Worm (Caenorhabditis elegans) whole organism, mixed stage, embryonic: Measurements from ENCODE around the gene nhr-88.
A peak's percentile ranks its signal among the peaks of the same experiment; 100 is the strongest.

ENCODE experiments used
- M03D4.4 ChIP-seq: sonication (generic microtip); optimal IDR thresholded peaks from 2 replicates; lab custom pipeline; 2017; ENCODE audit warnings: mild to moderate bottlenecking, missing genetic modification characterization, missing compliant biosample characterization
- blmp-1 ChIP-seq: fragments of 150-350 bp; optimal IDR thresholded peaks from 2 replicates; lab custom pipeline; 2014; ENCODE audit warnings: missing biosample characterization, missing genetic modification characterization
- ceh-39 ChIP-seq: fragments of 150-350 bp; optimal IDR thresholded peaks from 2 replicates; lab custom pipeline; 2014; ENCODE audit warnings: missing biosample characterization, missing genetic modification characterization
- ceh-43 ChIP-seq: fragments of 200-800 bp; sonication (Bioruptor generic); optimal IDR thresholded peaks from 2 replicates; lab custom pipeline; 2018; ENCODE audit warnings: mild to moderate bottlenecking, missing genetic modification characterization, moderate library complexity, missing compliant biosample characterization
- ces-1 ChIP-seq: fragments of 150-350 bp; optimal IDR thresholded peaks from 2 replicates; lab custom pipeline; 2014; ENCODE audit warnings: missing biosample characterization, missing genetic modification reagents, missing genetic modification characterization
- cnd-1 ChIP-seq: fragments of 200-800 bp; sonication (Bioruptor generic); optimal IDR thresholded peaks from 2 replicates; lab custom pipeline; 2018; ENCODE audit warnings: mild to moderate bottlenecking, missing genetic modification characterization, missing compliant biosample characterization
- drap-1 ChIP-seq: fragments of 200-800 bp; sonication (Bioruptor generic); optimal IDR thresholded peaks from 3 replicates; lab custom pipeline; 2018; ENCODE audit warnings: mild to moderate bottlenecking, missing genetic modification characterization, missing compliant biosample characterization
- elt-1 ChIP-seq: sonication (generic microtip); optimal IDR thresholded peaks from 2 replicates; lab custom pipeline; 2017; ENCODE audit warnings: missing genetic modification characterization, mild to moderate bottlenecking, missing compliant biosample characterization, antibody characterized with exemption, moderate library complexity, borderline replicate concordance; ENCODE audit not compliant: insufficient read depth
- elt-3 ChIP-seq: fragments of 150-350 bp; optimal IDR thresholded peaks from 2 replicates; lab custom pipeline; 2014; ENCODE audit warnings: missing biosample characterization, missing genetic modification characterization
- flh-1 ChIP-seq: fragments of 200-800 bp; sonication (Bioruptor generic); optimal IDR thresholded peaks from 2 replicates; lab custom pipeline; 2018; ENCODE audit warnings: mild to moderate bottlenecking, missing genetic modification characterization, moderate library complexity, missing compliant biosample characterization
- ham-2 ChIP-seq: fragments of 200-800 bp; sonication (Bioruptor generic); optimal IDR thresholded peaks from 2 replicates; lab custom pipeline; 2018; ENCODE audit warnings: mild to moderate bottlenecking, missing genetic modification characterization, missing compliant biosample characterization
- hlh-1 ChIP-seq: fragments of 150-350 bp; optimal IDR thresholded peaks from 2 replicates; lab custom pipeline; 2014; ENCODE audit warnings: missing biosample characterization, missing genetic modification reagents, missing genetic modification characterization
- lin-13 ChIP-seq: fragments of 150-350 bp; optimal IDR thresholded peaks from 2 replicates; lab custom pipeline; 2014; ENCODE audit warnings: missing biosample characterization, missing genetic modification characterization
- lin-32 ChIP-seq: fragments of 200-800 bp; sonication (Bioruptor generic); optimal IDR thresholded peaks from 2 replicates; lab custom pipeline; 2018; ENCODE audit warnings: mild to moderate bottlenecking, missing genetic modification characterization, missing compliant biosample characterization
- mep-1 ChIP-seq: fragments of 150-350 bp; optimal IDR thresholded peaks from 2 replicates; lab custom pipeline; 2017; ENCODE audit warnings: missing biosample characterization, missing genetic modification reagents, missing genetic modification characterization, inconsistent platforms
- mls-2 ChIP-seq: sonication (generic microtip); optimal IDR thresholded peaks from 2 replicates; lab custom pipeline; 2016; ENCODE audit warnings: mild to moderate bottlenecking, missing genetic modification characterization, moderate library complexity, missing compliant biosample characterization
- nhr-12 ChIP-seq: fragments of 150-350 bp; optimal IDR thresholded peaks from 2 replicates; lab custom pipeline; 2014; ENCODE audit warnings: missing biosample characterization, missing genetic modification characterization
- nhr-237 ChIP-seq: fragments of 150-350 bp; optimal IDR thresholded peaks from 2 replicates; lab custom pipeline; 2014; ENCODE audit warnings: missing biosample characterization, missing genetic modification characterization
- nhr-76 ChIP-seq: sonication (generic microtip); optimal IDR thresholded peaks from 2 replicates; lab custom pipeline; 2017; ENCODE audit warnings: missing biosample characterization, missing genetic modification characterization
- pha-4 ChIP-seq: fragments of 150-350 bp; optimal IDR thresholded peaks from 2 replicates; lab custom pipeline; 2018; ENCODE audit warnings: missing biosample characterization, missing genetic modification reagents, missing genetic modification characterization
- sem-2 ChIP-seq: fragments of 200-800 bp; sonication (Bioruptor generic); optimal IDR thresholded peaks from 2 replicates; lab custom pipeline; 2018; ENCODE audit warnings: mild to moderate bottlenecking, missing genetic modification characterization, missing compliant biosample characterization
- snpc-4 ChIP-seq: fragments of 150-350 bp; optimal IDR thresholded peaks from 2 replicates; lab custom pipeline; 2014; ENCODE audit warnings: missing biosample characterization, missing genetic modification characterization
- sptf-1 ChIP-seq: sonication (generic microtip); optimal IDR thresholded peaks from 2 replicates; lab custom pipeline; 2017; ENCODE audit warnings: mild to moderate bottlenecking, missing genetic modification characterization, moderate library complexity, missing compliant biosample characterization
- tbx-8 ChIP-seq: fragments of 200-800 bp; sonication (Bioruptor generic); optimal IDR thresholded peaks from 2 replicates; lab custom pipeline; 2018; ENCODE audit warnings: mild to moderate bottlenecking, missing genetic modification characterization, moderate library complexity, missing compliant biosample characterization
- unc-120 ChIP-seq: sonication (generic microtip); optimal IDR thresholded peaks from 2 replicates; lab custom pipeline; 2017; ENCODE audit warnings: missing genetic modification characterization, missing compliant biosample characterization; ENCODE audit not compliant: poor library complexity, severe bottlenecking
- unc-39 ChIP-seq: fragments of 150-350 bp; optimal IDR thresholded peaks from 2 replicates; lab custom pipeline; 2014; ENCODE audit warnings: missing biosample characterization, missing genetic modification characterization
- zip-8 ChIP-seq: fragments of 150-350 bp; optimal IDR thresholded peaks from 2 replicates; lab custom pipeline; 2014; ENCODE audit warnings: missing biosample characterization, missing genetic modification characterization
- ztf-11 ChIP-seq: fragments of 150-350 bp; optimal IDR thresholded peaks from 2 replicates; lab custom pipeline; 2014; ENCODE audit warnings: missing biosample characterization, missing genetic modification characterization

nhr-88 gene

DNA sequence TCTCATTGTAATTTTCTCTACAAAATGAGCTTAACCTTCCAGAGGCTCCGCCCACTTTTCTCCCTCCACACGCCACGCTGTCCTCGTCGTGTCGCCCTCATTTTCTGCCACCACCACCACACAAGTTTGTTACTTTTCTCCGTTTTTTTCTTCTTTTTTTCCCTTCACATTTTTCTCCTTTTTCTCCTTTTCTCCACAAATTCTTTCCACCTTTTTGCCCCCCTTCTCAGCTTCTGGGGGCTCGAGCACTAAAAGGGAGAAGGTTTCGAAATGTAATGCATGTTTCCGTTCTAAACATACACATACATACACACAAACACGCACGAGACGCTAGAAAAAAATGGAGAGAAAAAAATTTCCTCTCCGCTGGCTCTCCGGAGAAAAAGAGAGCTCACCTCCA is at the start of gene nhr-88:
Gene nhr-88 (plus strand): TSS at position 43 of the 400 bp plus-strand sequence.
- TF ChIP-seq sptf-1 (peak; percentile 8), mep-1 (tag; lab: Kevin White, UChicago) (no peak)

DNA sequence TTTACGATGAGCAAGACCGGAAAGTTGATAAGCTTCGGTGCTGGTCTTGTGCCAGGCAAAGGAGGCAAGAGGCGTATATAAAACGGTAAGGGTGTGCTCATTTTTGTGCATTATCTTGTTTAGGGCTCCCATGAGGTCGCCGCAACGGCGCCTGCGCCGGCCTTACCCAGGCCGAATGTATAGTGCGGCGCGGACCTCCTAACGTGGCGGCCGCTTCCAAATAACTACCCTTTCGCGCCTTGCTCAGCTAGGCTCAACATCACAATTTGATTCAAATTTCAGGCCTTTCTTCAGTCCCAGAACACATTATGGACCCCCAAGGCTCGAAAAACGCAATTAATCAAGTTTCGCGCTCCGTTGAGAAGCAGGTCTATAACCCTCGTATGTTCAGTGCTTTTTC is 48.9 kb upstream of the nhr-88 start, which contains the start of the genes ZK355.3 and ZK355.8:
Gene ZK355.3 (minus strand): TSS at position 101 of the 400 bp plus-strand sequence.
Gene ZK355.8 (plus strand): TSS at position 272 of the 400 bp plus-strand sequence.
- TF ChIP-seq nhr-12 (tag; lab: Kevin White, UChicago) (no peak), nhr-76 (no peak)

DNA sequence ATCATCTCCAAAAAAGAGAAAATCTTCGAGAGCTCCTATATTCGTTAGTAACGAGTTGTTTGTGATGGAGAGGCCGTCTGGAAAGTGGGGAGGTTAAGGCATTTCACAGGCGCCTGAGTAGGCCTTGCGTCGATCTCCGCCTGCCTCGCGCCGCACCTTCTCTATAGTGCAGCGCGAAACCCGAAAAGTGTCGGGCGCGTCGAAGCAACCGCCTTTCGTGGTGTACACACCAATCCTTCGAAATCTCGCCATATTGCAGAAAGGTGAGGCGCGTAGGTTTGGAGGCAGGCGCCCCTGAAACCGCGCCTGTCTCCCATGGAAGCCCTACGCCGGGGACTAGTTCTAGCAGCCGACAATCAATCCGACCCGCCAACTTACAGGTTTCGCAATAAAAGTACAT is 46.6 kb upstream of the nhr-88 start:
- TF ChIP-seq flh-1 (GFP tag; lab: Kevin White, UChicago) (no peak), snpc-4 (tag; lab: Kevin White, UChicago) (no peak), M03D4.4 (tag; lab: Kevin White, UChicago) (no peak), drap-1 (GFP tag; lab: Kevin White, UChicago) (no peak), lin-13 (tag; lab: Kevin White, UChicago) (no peak), elt-3 (tag; lab: Kevin White, UChicago) (no peak), hlh-1 (tag; lab: Kevin White, UChicago) (no peak), nhr-76 (no peak)

DNA sequence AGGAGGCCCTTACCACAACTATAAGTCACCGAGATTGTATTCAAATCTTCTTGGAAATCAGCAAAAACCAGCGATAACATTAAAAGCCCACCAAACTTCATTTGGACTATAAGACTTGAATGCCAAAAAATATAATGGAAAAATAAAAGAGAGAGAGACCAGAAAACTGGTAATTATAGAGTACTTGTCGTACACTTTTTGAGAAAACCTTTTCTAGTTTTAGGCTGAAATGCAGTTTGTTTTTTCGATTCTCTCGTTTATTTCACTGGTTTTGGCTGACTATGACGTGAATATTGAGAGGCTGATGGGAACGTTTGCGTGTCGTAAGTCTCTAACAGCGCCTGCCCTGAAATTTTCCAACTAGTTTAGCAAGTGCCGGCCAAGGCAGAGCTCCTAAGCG is 45.9 kb upstream of the nhr-88 start, which contains the start of the genes irld-64 and irld-63:
Gene irld-64 (minus strand): TSS at position 101 of the 400 bp plus-strand sequence.
Gene irld-63 (plus strand): TSS at position 230 of the 400 bp plus-strand sequence.
- TF ChIP-seq elt-1, result no peak
- no peak for TF ChIP-seq nhr-237 (tag; lab: Kevin White, UChicago)
- TF ChIP-seq zip-8, result no peak
- no peak for TF ChIP-seq tbx-8 (GFP tag; lab: Kevin White, UChicago)
- TF ChIP-seq ceh-39, result no peak
- no peak for TF ChIP-seq mls-2 (tag; lab: Kevin White, UChicago)
- TF ChIP-seq M03D4.4 (tag; lab: Kevin White, UChicago), result no peak
- TF ChIP-seq hlh-1 (tag; lab: Kevin White, UChicago), result no peak
- TF ChIP-seq nhr-12 (tag; lab: Kevin White, UChicago), result no peak
- no peak for TF ChIP-seq lin-32
- TF ChIP-seq flh-1 (GFP tag; lab: Kevin White, UChicago), result no peak
- no peak for TF ChIP-seq ces-1 (GFP tag; lab: Kevin White, UChicago)
- no peak for TF ChIP-seq sptf-1
- no peak for TF ChIP-seq ham-2 (GFP tag; lab: Kevin White, UChicago)
- no peak for TF ChIP-seq ztf-11 (tag; lab: Kevin White, UChicago)
- TF ChIP-seq unc-120 (tag; lab: Kevin White, UChicago), result no peak
- TF ChIP-seq blmp-1 (tag; lab: Kevin White, UChicago), result no peak

- TF ChIP-seq elt-3 (tag; lab: Kevin White, UChicago), result no peak
- no peak for TF ChIP-seq pha-4 (tag; lab: Kevin White, UChicago)
- no peak for TF ChIP-seq ham-2 (GFP tag; lab: Kevin White, UChicago)
- TF ChIP-seq tbx-8 (GFP tag; lab: Kevin White, UChicago), result no peak
- TF ChIP-seq ces-1 (GFP tag; lab: Kevin White, UChicago), result no peak
Measured at ce11 chrII:2931564-2931963, 44.9 kb upstream of the nhr-88 start.

- TF ChIP-seq hlh-1 (tag; lab: Kevin White, UChicago) (no peak), ztf-11 (tag; lab: Kevin White, UChicago) (no peak), lin-13 (tag; lab: Kevin White, UChicago) (no peak), nhr-12 (tag; lab: Kevin White, UChicago) (no peak), pha-4 (tag; lab: Kevin White, UChicago) (no peak), sem-2 (GFP tag; lab: Kevin White, UChicago) (no peak), ceh-43 (GFP tag; lab: Kevin White, UChicago) (no peak), mls-2 (tag; lab: Kevin White, UChicago) (no peak), flh-1 (GFP tag; lab: Kevin White, UChicago) (no peak), blmp-1 (tag; lab: Kevin White, UChicago) (no peak), elt-3 (tag; lab: Kevin White, UChicago) (no peak), cnd-1 (tag; lab: Kevin White, UChicago) (no peak), lin-32 (no peak), sptf-1 (no peak), nhr-237 (tag; lab: Kevin White, UChicago) (no peak), snpc-4 (tag; lab: Kevin White, UChicago) (no peak), unc-39 (no peak)
Measured at ce11 chrII:2934354-2934753, 42.1 kb upstream of the nhr-88 start, which contains the start of gene irld-67. Gene irld-67, minus strand, starts transcription at chrII:2934454.
